Worm (Caenorhabditis elegans) whole organism, L3 larva: ENCODE results near the gene math-24.

Source experiments
- ceh-16 ChIP-seq: sonication (generic microtip); optimal IDR thresholded peaks from 2 replicates; lab custom pipeline; 2017; ENCODE audit warnings: missing biosample characterization, missing genetic modification characterization
- ceh-28 ChIP-seq: fragments of 150-350 bp; optimal IDR thresholded peaks from 2 replicates; lab custom pipeline; 2014; ENCODE audit warnings: missing biosample characterization, missing genetic modification reagents, missing genetic modification characterization
- ceh-82 ChIP-seq: fragments of 150-350 bp; optimal IDR thresholded peaks from 2 replicates; lab custom pipeline; 2014; ENCODE audit warnings: missing biosample characterization, missing genetic modification characterization
- egl-27 ChIP-seq: sonication (generic microtip); optimal IDR thresholded peaks from 4 replicates; lab custom pipeline; 2017; ENCODE audit warnings: missing biosample characterization, missing genetic modification reagents, missing genetic modification characterization
- egl-5 ChIP-seq: fragments of 150-350 bp; optimal IDR thresholded peaks from 2 replicates; lab custom pipeline; 2017; ENCODE audit warnings: missing biosample characterization, missing genetic modification reagents, missing genetic modification characterization, inconsistent platforms
- elt-2 ChIP-seq: sonication (generic microtip); optimal IDR thresholded peaks from 2 replicates; lab custom pipeline; 2016; ENCODE audit warnings: missing genetic modification reagents, mild to moderate bottlenecking, missing genetic modification characterization, missing compliant biosample characterization
- elt-3 ChIP-seq, 3 experiments: fragments of 150-350 bp in 1 of 3; sonication (generic microtip) in 2 of 3; optimal IDR thresholded peaks; 2 replicates in 2 of 3; 4 replicates in 1 of 3; lab custom pipeline; 2014 to 2017; ENCODE audit warnings: missing biosample characterization in 3 of 3, missing genetic modification characterization in 3 of 3
- fkh-10 ChIP-seq: sonication (generic microtip); optimal IDR thresholded peaks from 2 replicates; lab custom pipeline; 2017; ENCODE audit warnings: missing biosample characterization, missing genetic modification reagents, missing genetic modification characterization
- fkh-2 ChIP-seq: fragments of 150-350 bp; optimal IDR thresholded peaks from 2 replicates; lab custom pipeline; 2014; ENCODE audit warnings: missing biosample characterization, missing genetic modification reagents, missing genetic modification characterization
- fos-1 ChIP-seq: fragments of 150-350 bp; optimal IDR thresholded peaks from 2 replicates; lab custom pipeline; 2014; ENCODE audit warnings: missing biosample characterization, missing genetic modification characterization
- hmg-11 ChIP-seq: sonication (generic microtip); optimal IDR thresholded peaks from 2 replicates; lab custom pipeline; 2016; ENCODE audit warnings: missing genetic modification characterization, missing compliant biosample characterization
- jun-1 ChIP-seq: fragments of 150-350 bp; optimal IDR thresholded peaks from 2 replicates; lab custom pipeline; 2014; ENCODE audit warnings: missing biosample characterization, missing genetic modification reagents, missing genetic modification characterization
- lin-39 ChIP-seq: fragments of 150-350 bp; optimal IDR thresholded peaks from 2 replicates; lab custom pipeline; 2018; ENCODE audit warnings: missing biosample characterization, missing genetic modification reagents, missing genetic modification characterization
- mdl-1 ChIP-seq: fragments of 150-350 bp; optimal IDR thresholded peaks from 2 replicates; lab custom pipeline; 2014; ENCODE audit warnings: missing biosample characterization, missing genetic modification characterization
- mml-1 ChIP-seq: fragments of 150-350 bp; sonication (generic microtip); optimal IDR thresholded peaks from 3 replicates; lab custom pipeline; 2014; ENCODE audit warnings: missing biosample characterization, missing genetic modification characterization
- nhr-12 ChIP-seq: fragments of 150-350 bp; optimal IDR thresholded peaks from 2 replicates; lab custom pipeline; 2014; ENCODE audit warnings: missing biosample characterization, missing genetic modification characterization
- nhr-23 ChIP-seq: fragments of 150-350 bp; optimal IDR thresholded peaks from 2 replicates; lab custom pipeline; 2014; ENCODE audit warnings: missing biosample characterization, missing genetic modification reagents, missing genetic modification characterization
- nhr-237 ChIP-seq: fragments of 150-350 bp; optimal IDR thresholded peaks from 2 replicates; lab custom pipeline; 2014; ENCODE audit warnings: missing biosample characterization, missing genetic modification characterization
- nhr-25 ChIP-seq: sonication (generic microtip); optimal IDR thresholded peaks from 2 replicates; lab custom pipeline; 2017; ENCODE audit warnings: missing biosample characterization, missing genetic modification characterization
- nhr-28 ChIP-seq: fragments of 150-350 bp; optimal IDR thresholded peaks from 2 replicates; lab custom pipeline; 2014; ENCODE audit warnings: missing biosample characterization, missing genetic modification characterization
- nhr-76 ChIP-seq: fragments of 150-350 bp; sonication (generic microtip); optimal IDR thresholded peaks from 5 replicates; lab custom pipeline; 2014; ENCODE audit warnings: missing biosample characterization, missing genetic modification characterization
- nhr-77 ChIP-seq: fragments of 150-350 bp; optimal IDR thresholded peaks from 2 replicates; lab custom pipeline; 2014; ENCODE audit warnings: missing biosample characterization, missing genetic modification characterization
- pha-4 ChIP-seq: fragments of 150-350 bp; optimal IDR thresholded peaks from 2 replicates; lab custom pipeline; 2014; ENCODE audit warnings: missing biosample characterization, missing genetic modification reagents, missing genetic modification characterization
- pqm-1 ChIP-seq: fragments of 150-350 bp; optimal IDR thresholded peaks from 2 replicates; lab custom pipeline; 2017; ENCODE audit warnings: missing biosample characterization, missing genetic modification characterization, inconsistent platforms
- skn-1 ChIP-seq: fragments of 150-350 bp; optimal IDR thresholded peaks from 2 replicates; lab custom pipeline; 2014; ENCODE audit warnings: missing biosample characterization, missing genetic modification characterization
- snpc-4 ChIP-seq: fragments of 150-350 bp; optimal IDR thresholded peaks from 2 replicates; lab custom pipeline; 2014; ENCODE audit warnings: missing biosample characterization, missing genetic modification characterization
- tbx-2 ChIP-seq: sonication (generic microtip); optimal IDR thresholded peaks from 2 replicates; lab custom pipeline; 2016; ENCODE audit warnings: mild to moderate bottlenecking, missing genetic modification characterization, missing compliant biosample characterization
- unc-39 ChIP-seq: sonication (generic microtip); optimal IDR thresholded peaks from 4 replicates; lab custom pipeline; 2017; ENCODE audit warnings: missing biosample characterization, missing genetic modification characterization
- unc-62 ChIP-seq: fragments of 150-350 bp; sonication (generic microtip); optimal IDR thresholded peaks from 4 replicates; lab custom pipeline; 2014; ENCODE audit warnings: missing biosample characterization, missing genetic modification reagents, missing genetic modification characterization
- zag-1 ChIP-seq: fragments of 150-350 bp; optimal IDR thresholded peaks from 2 replicates; lab custom pipeline; 2014; ENCODE audit warnings: missing biosample characterization, missing genetic modification characterization
- ztf-4 ChIP-seq: fragments of 150-350 bp; optimal IDR thresholded peaks from 2 replicates; lab custom pipeline; 2014; ENCODE audit warnings: missing biosample characterization, missing genetic modification characterization

math-24 gene

DNA sequence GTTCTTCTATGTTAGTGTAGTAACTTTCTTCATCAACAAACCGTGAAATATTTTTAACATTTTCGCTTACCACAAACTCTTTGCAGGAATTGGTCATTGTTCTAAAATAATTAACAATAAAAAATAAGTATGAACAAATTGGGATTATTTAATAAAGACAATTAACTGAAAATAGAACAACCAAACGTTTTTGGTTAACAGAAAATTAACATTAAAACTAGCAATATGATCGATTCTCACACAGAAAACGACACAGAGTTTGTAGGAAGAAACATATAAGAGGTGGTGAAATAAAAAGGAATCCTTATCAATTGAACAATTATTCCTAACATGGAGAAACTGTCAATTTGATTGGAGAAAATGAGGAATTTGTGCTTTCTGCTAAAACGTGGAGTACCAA, 21.4 kb upstream of the math-24 start, which contains the start of gene math-16:
math-16 (minus strand) TSS at position 101 of the 400 bp plus-strand sequence.
- no peak for TF ChIP-seq unc-39 (tag; lab: Kevin White, UChicago)
- no peak for TF ChIP-seq fkh-10 (GFP tag; lab: Kevin White, UChicago)
- TF ChIP-seq unc-62 (GFP tag; lab: Kevin White, UChicago), result no peak
- no peak for TF ChIP-seq egl-5 (tag; lab: Kevin White, UChicago)
- TF ChIP-seq pqm-1, result no peak
- TF ChIP-seq lin-39 (tag; lab: Kevin White, UChicago), result no peak
- TF ChIP-seq zag-1 (tag; lab: Kevin White, UChicago), result no peak

DNA sequence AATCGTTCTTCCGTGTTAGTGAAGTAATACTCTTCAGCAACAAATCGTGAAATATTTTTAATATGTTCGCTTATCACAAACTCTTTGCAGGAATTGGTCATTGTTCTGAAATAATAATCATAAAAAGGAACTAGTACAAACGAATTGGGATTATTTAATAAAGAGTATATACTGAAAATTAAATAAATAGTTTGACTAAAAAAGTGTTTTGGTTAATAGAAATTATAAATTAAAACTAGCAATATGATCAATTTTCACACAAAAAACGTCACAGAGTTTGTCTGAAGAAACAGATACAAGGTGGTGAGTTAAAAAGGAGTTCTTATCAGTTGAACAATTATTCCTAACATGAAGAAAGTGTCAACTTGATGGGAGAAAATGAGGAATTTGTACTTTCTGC, 17.3 kb upstream of the math-24 start, which contains the start of gene math-5:
math-5 (minus strand) TSS at position 101 of the 400 bp plus-strand sequence.
- TF ChIP-seq jun-1 (tag; lab: Kevin White, UChicago) (no peak), nhr-77 (no peak), elt-3 (tag; optimal IDR thresholded peaks at IDR 0.05; lab: Kevin White, UChicago) (no peak), ceh-16 (tag; lab: Kevin White, UChicago) (no peak), nhr-25 (tag; lab: Kevin White, UChicago) (no peak), mdl-1 (tag; lab: Kevin White, UChicago) (no peak), egl-27 (tag; lab: Kevin White, UChicago) (no peak), mml-1 (tag; lab: Kevin White, UChicago) (no peak), ztf-4 (tag; lab: Kevin White, UChicago) (no peak), zag-1 (tag; lab: Kevin White, UChicago) (no peak), ceh-28 (tag; lab: Kevin White, UChicago) (no peak), skn-1 (no peak), fos-1 (tag; lab: Kevin White, UChicago) (no peak)

DNA sequence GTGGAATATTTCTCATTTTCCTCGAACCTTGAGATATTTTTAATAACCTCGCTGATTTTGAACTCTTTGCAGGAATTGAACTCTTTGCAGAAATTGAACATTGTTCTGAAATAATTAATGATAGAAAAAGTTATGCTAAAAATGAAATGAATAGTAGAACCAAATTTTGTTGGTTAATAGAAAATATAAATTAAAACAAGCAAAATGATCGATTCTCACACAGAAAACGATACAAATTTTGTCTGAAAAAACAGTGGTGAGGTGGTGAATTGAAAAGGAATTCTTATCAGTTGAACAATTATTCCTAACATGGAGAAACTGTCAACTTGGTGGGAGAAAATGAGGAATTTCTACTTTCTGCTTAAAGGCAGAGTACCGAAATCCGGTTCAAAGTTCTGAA, 15.4 kb upstream of the math-24 start, which contains the start of gene math-6:
math-6 (minus strand) TSS at position 101 of the 400 bp plus-strand sequence.
- no peak for TF ChIP-seq pqm-1
- TF ChIP-seq ceh-16 (tag; lab: Kevin White, UChicago), result no peak
- no peak for TF ChIP-seq hmg-11 (tag; lab: Kevin White, UChicago)
- TF ChIP-seq, all 47 proteins: peak for 0

DNA sequence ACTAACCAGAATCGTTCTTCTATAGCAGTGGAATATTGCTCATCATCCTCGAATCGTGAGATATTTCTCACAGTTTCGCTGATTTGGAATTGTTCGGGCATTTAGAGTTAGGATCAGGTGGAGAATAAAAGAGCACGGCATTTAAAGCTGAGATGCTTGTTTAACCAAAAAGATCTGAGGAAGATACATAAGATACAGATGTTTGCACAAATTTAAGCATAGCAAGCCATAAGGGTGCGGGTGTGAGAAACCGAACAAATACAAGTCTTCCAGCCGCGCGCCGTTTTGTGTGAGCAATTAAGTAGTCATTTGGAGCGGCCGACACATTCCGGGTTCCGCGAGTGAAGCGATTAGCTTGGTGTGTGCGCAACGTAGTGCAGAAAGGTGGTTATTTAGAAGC, 13.7 kb upstream of the math-24 start, which contains the start of gene math-7:
math-7 (minus strand) TSS at position 101 of the 400 bp plus-strand sequence.
- TF ChIP-seq unc-62 (GFP tag; lab: Kevin White, UChicago) (no peak), mdl-1 (tag; lab: Kevin White, UChicago) (no peak), ceh-82 (tag; lab: Kevin White, UChicago) (no peak), pqm-1 (no peak), nhr-77 (no peak), fos-1 (tag; lab: Kevin White, UChicago) (no peak), lin-39 (tag; lab: Kevin White, UChicago) (no peak), elt-3 (tag; optimal IDR thresholded peaks at IDR 0.05; lab: Kevin White, UChicago) (no peak), elt-2 (tag; lab: Kevin White, UChicago) (no peak)

DNA sequence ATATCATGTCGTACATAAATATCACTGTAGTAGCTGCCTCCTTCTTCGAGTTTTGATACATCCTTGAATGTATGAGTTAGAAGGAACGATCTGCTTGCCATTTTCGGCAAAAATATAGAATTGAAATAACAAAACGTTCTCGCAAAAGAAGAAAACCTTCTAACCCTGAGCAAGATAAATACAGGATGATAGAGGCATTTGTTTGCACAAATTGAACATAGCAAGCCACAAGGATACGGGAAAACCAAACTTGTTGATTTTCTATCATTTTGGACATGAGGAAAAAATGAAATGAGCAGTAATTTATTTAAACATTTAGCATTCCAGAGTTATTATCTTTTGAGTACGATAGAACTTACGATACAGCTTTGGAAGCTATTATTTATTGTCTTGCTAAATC, 11.0 kb upstream of the math-24 start, which contains the start of gene math-8:
math-8 (minus strand) TSS at position 101 of the 400 bp plus-strand sequence.
- TF ChIP-seq jun-1 (tag; lab: Kevin White, UChicago), result no peak
- no peak for TF ChIP-seq nhr-23 (tag; lab: Kevin White, UChicago)
- TF ChIP-seq lin-39 (tag; lab: Kevin White, UChicago), result no peak
- no peak for TF ChIP-seq snpc-4 (tag; lab: Kevin White, UChicago)
- TF ChIP-seq ceh-82 (tag; lab: Kevin White, UChicago), result no peak
- TF ChIP-seq fkh-2, result no peak
- TF ChIP-seq zag-1 (tag; lab: Kevin White, UChicago), result no peak
- no peak for TF ChIP-seq tbx-2 (tag; lab: Kevin White, UChicago)
- TF ChIP-seq nhr-237 (tag; lab: Kevin White, UChicago), result no peak
- TF ChIP-seq unc-39 (tag; lab: Kevin White, UChicago), result no peak
- TF ChIP-seq nhr-76 (tag; lab: Kevin White, UChicago), result no peak
- no peak for TF ChIP-seq pha-4 (tag; lab: Kevin White, UChicago)
- no peak for TF ChIP-seq fkh-10 (GFP tag; lab: Kevin White, UChicago)
- TF ChIP-seq mdl-1 (tag; lab: Kevin White, UChicago), result no peak
- no peak for TF ChIP-seq nhr-28
- no peak for TF ChIP-seq skn-1
- no peak for TF ChIP-seq hmg-11 (tag; lab: Kevin White, UChicago)
- TF ChIP-seq nhr-12 (tag; lab: Kevin White, UChicago), result no peak
